Worm (Caenorhabditis elegans) whole organism, mixed stage, embryonic: ENCODE data around the gene srbc-66.

ENCODE experiments used
- blmp-1 ChIP-seq: fragments of 150-350 bp; optimal IDR thresholded peaks from 2 replicates; lab custom pipeline; 2014; ENCODE audit warnings: missing biosample characterization, missing genetic modification characterization
- ces-1 ChIP-seq: fragments of 150-350 bp; optimal IDR thresholded peaks from 2 replicates; lab custom pipeline; 2014; ENCODE audit warnings: missing biosample characterization, missing genetic modification reagents, missing genetic modification characterization
- elt-1 ChIP-seq: sonication (generic microtip); optimal IDR thresholded peaks from 2 replicates; lab custom pipeline; 2017; ENCODE audit warnings: missing genetic modification characterization, mild to moderate bottlenecking, missing compliant biosample characterization, antibody characterized with exemption, moderate library complexity, borderline replicate concordance; ENCODE audit not compliant: insufficient read depth
- flh-1 ChIP-seq: fragments of 200-800 bp; sonication (Bioruptor generic); optimal IDR thresholded peaks from 2 replicates; lab custom pipeline; 2018; ENCODE audit warnings: mild to moderate bottlenecking, missing genetic modification characterization, moderate library complexity, missing compliant biosample characterization
- lsy-2 ChIP-seq: fragments of 150-350 bp; optimal IDR thresholded peaks from 2 replicates; lab custom pipeline; 2014; ENCODE audit warnings: missing biosample characterization, missing genetic modification characterization
- mls-2 ChIP-seq: sonication (generic microtip); optimal IDR thresholded peaks from 2 replicates; lab custom pipeline; 2016; ENCODE audit warnings: mild to moderate bottlenecking, missing genetic modification characterization, moderate library complexity, missing compliant biosample characterization
- nhr-28 ChIP-seq: fragments of 150-350 bp; optimal IDR thresholded peaks from 2 replicates; lab custom pipeline; 2014; ENCODE audit warnings: missing biosample characterization, missing genetic modification characterization
- nhr-76 ChIP-seq: sonication (generic microtip); optimal IDR thresholded peaks from 2 replicates; lab custom pipeline; 2017; ENCODE audit warnings: missing biosample characterization, missing genetic modification characterization
- pha-4 ChIP-seq: fragments of 150-350 bp; optimal IDR thresholded peaks from 2 replicates; lab custom pipeline; 2018; ENCODE audit warnings: missing biosample characterization, missing genetic modification reagents, missing genetic modification characterization
- sem-2 ChIP-seq: fragments of 200-800 bp; sonication (Bioruptor generic); optimal IDR thresholded peaks from 2 replicates; lab custom pipeline; 2018; ENCODE audit warnings: mild to moderate bottlenecking, missing genetic modification characterization, missing compliant biosample characterization
- tbx-8 ChIP-seq: fragments of 200-800 bp; sonication (Bioruptor generic); optimal IDR thresholded peaks from 2 replicates; lab custom pipeline; 2018; ENCODE audit warnings: mild to moderate bottlenecking, missing genetic modification characterization, moderate library complexity, missing compliant biosample characterization
- unc-39 ChIP-seq: fragments of 150-350 bp; optimal IDR thresholded peaks from 2 replicates; lab custom pipeline; 2014; ENCODE audit warnings: missing biosample characterization, missing genetic modification characterization
- unc-62 ChIP-seq: fragments of 150-350 bp; optimal IDR thresholded peaks from 2 replicates; lab custom pipeline; 2014; ENCODE audit warnings: missing biosample characterization, missing genetic modification reagents, missing genetic modification characterization
- ztf-11 ChIP-seq: fragments of 150-350 bp; optimal IDR thresholded peaks from 2 replicates; lab custom pipeline; 2014; ENCODE audit warnings: missing biosample characterization, missing genetic modification characterization

- TF ChIP-seq blmp-1 (tag; lab: Kevin White, UChicago) (no peak), nhr-28 (no peak), flh-1 (GFP tag; lab: Kevin White, UChicago) (no peak), unc-62 (GFP tag; lab: Kevin White, UChicago) (no peak), unc-39 (no peak), pha-4 (no peak), nhr-76 (tag; lab: Kevin White, UChicago) (no peak), sem-2 (GFP tag; lab: Kevin White, UChicago) (no peak), tbx-8 (no peak), ztf-11 (tag; lab: Kevin White, UChicago) (no peak), mls-2 (no peak), ces-1 (GFP tag; lab: Kevin White, UChicago) (no peak), elt-1 (tag; lab: Kevin White, UChicago) (no peak), lsy-2 (tag; lab: Kevin White, UChicago) (no peak)
Observed at ce11 chrV:3543344-3543743, 12.8 kb downstream of the srbc-66 start, which contains the start of gene nhr-222.
